Fruit fly (Drosophila melanogaster): ENCODE results near the gene Gtpx.
A peak's percentile ranks its signal among the peaks of the same experiment; 100 is the strongest.

Gtpx gene

dm6 chr3L:3325925-3326903 lies at the start of gene Gtpx (continued):
- TF ChIP-seq sens (GFP tag) (peak; percentile 91), hbn (GFP tag; IDR thresholded peaks at IDR 0.05; ENCODE audit: partially characterized antibody) (no peak), stc (GFP tag; IDR thresholded peaks at IDR 0.05) (no peak), crol (GFP tag; IDR thresholded peaks at IDR 0.05) (no peak), TFAM (GFP tag; optimal IDR thresholded peaks at IDR 0.05) (no peak), jumu (GFP tag; optimal IDR thresholded peaks at IDR 0.05) (peak; percentile 25), CG1529 (GFP tag; optimal IDR thresholded peaks at IDR 0.05) (no peak), CG7839 (tag; optimal IDR thresholded peaks at IDR 0.05) (no peak), Sox100B (GFP tag; optimal IDR thresholded peaks at IDR 0.05) (no peak), HHEX (GFP tag; optimal IDR thresholded peaks at IDR 0.05) (no peak), Hr78 (GFP tag; optimal IDR thresholded peaks at IDR 0.05) (peak in 1 of 2 experiments; percentile 57), CG14667 (GFP tag; IDR thresholded peaks at IDR 0.05) (no peak), CG8089 (GFP tag; optimal IDR thresholded peaks at IDR 0.05) (no peak), sug (tag; optimal IDR thresholded peaks at IDR 0.05) (peak; percentile 70), HmgD (GFP tag; optimal IDR thresholded peaks at IDR 0.05) (peak; percentile 29), lov (optimal IDR thresholded peaks at IDR 0.05) (no peak), lov (GFP tag; IDR thresholded peaks at IDR 0.05) (no peak), grn (GFP tag; optimal IDR thresholded peaks at IDR 0.05) (no peak), Taf1 (GFP tag; IDR thresholded peaks at IDR 0.05) (no peak), CG7745 (tag; optimal IDR thresholded peaks at IDR 0.05) (no peak), unc-4 (GFP tag; IDR thresholded peaks at IDR 0.05; ENCODE audit: partially characterized antibody) (no peak), CG15514 (GFP tag; optimal IDR thresholded peaks at IDR 0.05) (peak; percentile 63), Bteb2 (GFP tag; optimal IDR thresholded peaks at IDR 0.05) (peak; percentile 48), Atf-2 (GFP tag; optimal IDR thresholded peaks at IDR 0.05) (no peak), CG3163 (GFP tag; optimal IDR thresholded peaks at IDR 0.05) (peak; percentile 21), CG12219 (GFP tag; optimal IDR thresholded peaks at IDR 0.05) (no peak), br (optimal IDR thresholded peaks at IDR 0.05) (no peak), ERR (GFP tag; optimal IDR thresholded peaks at IDR 0.05) (no peak), NFAT (GFP tag; IDR thresholded peaks at IDR 0.05) (no peak), kah (GFP tag; optimal IDR thresholded peaks at IDR 0.05) (no peak), inv (GFP tag; IDR thresholded peaks at IDR 0.05; ENCODE audit: partially characterized antibody) (no peak), disco-r (GFP tag; optimal IDR thresholded peaks at IDR 0.05) (no peak), corto (GFP tag; optimal IDR thresholded peaks at IDR 0.05) (no peak), CG4730 (GFP tag; IDR thresholded peaks at IDR 0.05) (no peak), CG42726 (GFP tag; IDR thresholded peaks at IDR 0.05; ENCODE audit: partially characterized antibody) (no peak), Atf3 (GFP tag; optimal IDR thresholded peaks at IDR 0.05) (peak; percentile 12), CG8388 (GFP tag; optimal IDR thresholded peaks at IDR 0.05) (peak; percentile 19), Nf-YA (GFP tag; IDR thresholded peaks at IDR 0.05) (no peak), CG13424 (tag; optimal IDR thresholded peaks at IDR 0.05) (peak; percentile 69), toy (GFP tag; IDR thresholded peaks at IDR 0.05) (no peak), pros (GFP tag; optimal IDR thresholded peaks at IDR 0.05) (no peak), CG9215 (GFP tag; IDR thresholded peaks at IDR 0.05) (no peak), CG3407 (GFP tag; optimal IDR thresholded peaks at IDR 0.05) (no peak), Bdp1 (GFP tag; optimal IDR thresholded peaks at IDR 0.05) (no peak), mirr (GFP tag; optimal IDR thresholded peaks at IDR 0.05) (no peak), MESR4 (GFP tag; optimal IDR thresholded peaks at IDR 0.05) (no peak), Usf (GFP tag; optimal IDR thresholded peaks at IDR 0.05) (no peak), scrt (GFP tag; optimal IDR thresholded peaks at IDR 0.05) (no peak), CG6683 (GFP tag; optimal IDR thresholded peaks at IDR 0.05) (no peak)
